Fruit fly (Drosophila melanogaster) whole organism, wandering third instar larva: ENCODE measurements around the gene CG42564.
A peak's percentile ranks its signal among the peaks of the same experiment; 100 is the strongest.

ENCODE experiments used
- Abd-B ChIP-seq: fragments of >200 bp; optimal IDR thresholded peaks from 2 replicates; lab custom pipeline; 2017; ENCODE audit warnings: missing biosample characterization, missing genetic modification characterization
- Vsx2 ChIP-seq: fragments of 200-300, 225-300 bp; sonication (Bioruptor generic); optimal IDR thresholded peaks from 2 replicates; lab custom pipeline; 2018; ENCODE audit warnings: missing biosample characterization, missing genetic modification characterization; ENCODE audit not compliant: partially characterized antibody
- br ChIP-seq: fragments of 200-800 bp; sonication (Bioruptor generic); optimal IDR thresholded peaks from 2 replicates; lab custom pipeline; 2016; ENCODE audit warnings: missing biosample characterization, missing genetic modification characterization
- brk ChIP-seq: fragments of 200-800 bp; sonication (Bioruptor generic); optimal IDR thresholded peaks from 2 replicates; lab custom pipeline; 2016; ENCODE audit warnings: missing biosample characterization, mild to moderate bottlenecking, missing genetic modification characterization
- h ChIP-seq: fragments of 200-800 bp; sonication (Bioruptor generic); optimal IDR thresholded peaks from 3 replicates; lab custom pipeline; 2016; ENCODE audit warnings: missing biosample characterization, mild to moderate bottlenecking, missing genetic modification characterization
- pan ChIP-seq: fragments of >200 bp; optimal IDR thresholded peaks from 2 replicates; lab custom pipeline; 2017

DNA sequence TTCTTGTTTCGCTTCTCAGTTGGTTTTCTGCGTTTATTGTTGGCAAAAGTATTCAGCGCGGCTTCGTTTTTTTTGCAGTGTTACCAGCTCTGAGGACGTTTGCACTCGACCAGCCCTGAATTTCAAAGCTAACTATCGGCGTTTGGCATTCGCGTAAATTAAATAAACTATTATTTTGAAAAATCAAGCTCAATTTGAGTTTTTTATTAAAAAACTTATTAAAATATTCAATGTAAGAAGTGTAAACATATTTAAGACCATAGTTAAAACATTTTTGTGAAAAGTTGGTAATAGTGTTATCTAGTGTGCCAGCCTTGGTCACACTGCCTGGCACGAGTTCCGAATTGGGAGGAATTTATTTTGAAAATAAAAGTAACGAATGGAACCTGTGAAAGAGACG lies 28.5 kb upstream of the CG42564 start, which contains the start of the genes SmD2 and CG18048:
- no peak for TF ChIP-seq br
- TF ChIP-seq pan (lab: Kevin White, UChicago) = no peak
- TF ChIP-seq h = peak; percentile 20
- TF ChIP-seq brk (GFP tag; lab: Kevin White, UChicago) = no peak
- no peak for TF ChIP-seq Vsx2
- TF ChIP-seq Abd-B (GFP tag; lab: Kevin White, UChicago) = no peak
